Fruit fly (Drosophila melanogaster) whole organism, embryonic: ENCODE data around the gene aux.

Source experiments
- CG10147 ChIP-seq: fragments of 200-800 bp; sonication (Bioruptor generic); optimal IDR thresholded peaks from 2 replicates; lab custom pipeline; 2019; ENCODE audit warnings: missing biosample characterization, mild to moderate bottlenecking, missing genetic modification characterization, moderate library complexity
- CG12104 ChIP-seq: fragments of 200-800 bp; sonication (Bioruptor generic); optimal IDR thresholded peaks from 3 replicates; lab custom pipeline; 2016; ENCODE audit warnings: missing biosample characterization, missing genetic modification characterization
- CG12219 ChIP-seq: fragments of 200-800 bp; sonication (Bioruptor generic); optimal IDR thresholded peaks from 3 replicates; lab custom pipeline; 2018; ENCODE audit warnings: missing biosample characterization, mild to moderate bottlenecking, missing genetic modification characterization
- CG12659 ChIP-seq: fragments of 200-800 bp; sonication (Bioruptor generic); optimal IDR thresholded peaks from 3 replicates; lab custom pipeline; 2017; ENCODE audit warnings: mild to moderate bottlenecking, missing biosample characterization, missing genetic modification reagents, missing genetic modification characterization
- CG12942 ChIP-seq: fragments of 200-800 bp; sonication (Bioruptor generic); optimal IDR thresholded peaks from 3 replicates; lab custom pipeline; 2016; ENCODE audit warnings: missing biosample characterization, missing genetic modification characterization
- CG14014 ChIP-seq: fragments of 200-800 bp; sonication (Bioruptor generic); IDR thresholded peaks from 2 replicates; pipeline ENCODE4 v1.3.6; 2022; ENCODE audit warnings: missing biosample characterization, missing genetic modification characterization
- CG15073 ChIP-seq: fragments of 200-800 bp; sonication (Bioruptor generic); optimal IDR thresholded peaks from 2 replicates; lab custom pipeline; 2016; ENCODE audit warnings: missing biosample characterization, missing genetic modification characterization
- CG16863 ChIP-seq: fragments of 200-800 bp; sonication (Bioruptor generic); optimal IDR thresholded peaks from 3 replicates; lab custom pipeline; 2016; ENCODE audit warnings: missing biosample characterization, missing genetic modification characterization
- CG17385 ChIP-seq: fragments of 200-800 bp; sonication (Bioruptor generic); optimal IDR thresholded peaks from 3 replicates; lab custom pipeline; 2018; ENCODE audit warnings: missing biosample characterization, mild to moderate bottlenecking, missing genetic modification characterization
- CG17568 ChIP-seq: fragments of 200-800 bp; sonication (Bioruptor generic); optimal IDR thresholded peaks from 2 replicates; lab custom pipeline; 2018; ENCODE audit warnings: missing biosample characterization, mild to moderate bottlenecking, missing genetic modification characterization, moderate library complexity
- CG17829 ChIP-seq: fragments of 200-800 bp; optimal IDR thresholded peaks from 2 replicates; lab custom pipeline; 2019; ENCODE audit warnings: missing biosample characterization, mild to moderate bottlenecking, missing genetic modification characterization, moderate library complexity
- CG2129 ChIP-seq: fragments of 200-800 bp; sonication (Bioruptor generic); IDR thresholded peaks from 2 replicates; pipeline ENCODE4 v1.3.6; 2022; ENCODE audit warnings: missing biosample characterization, missing genetic modification characterization; ENCODE audit not compliant: partially characterized antibody
- CG30020 ChIP-seq: fragments of 200-800 bp; optimal IDR thresholded peaks from 2 replicates; lab custom pipeline; 2019; ENCODE audit warnings: missing biosample characterization, mild to moderate bottlenecking, missing genetic modification characterization, moderate library complexity
- CG31388 ChIP-seq: fragments of 200-800 bp; sonication (Bioruptor generic); optimal IDR thresholded peaks from 2 replicates; lab custom pipeline; 2016; ENCODE audit warnings: missing biosample characterization, missing genetic modification characterization
- CG32772 ChIP-seq: fragments of 200-800 bp; sonication (Bioruptor generic); IDR thresholded peaks from 2 replicates; pipeline ENCODE4 v1.3.6; 2022; ENCODE audit warnings: missing biosample characterization, missing genetic modification characterization
- CG5953 ChIP-seq: fragments of 200-800 bp; sonication (Bioruptor generic); IDR thresholded peaks from 2 replicates; pipeline ENCODE4 v1.3.6; 2022; ENCODE audit warnings: missing biosample characterization, missing genetic modification characterization
- CG6654 ChIP-seq: fragments of 200-800 bp; sonication (Bioruptor generic); optimal IDR thresholded peaks from 2 replicates; lab custom pipeline; 2017; ENCODE audit warnings: missing biosample characterization, mild to moderate bottlenecking, missing genetic modification characterization
- CG6854 ChIP-seq: fragments of 200-800 bp; sonication (Bioruptor generic); optimal IDR thresholded peaks from 3 replicates; lab custom pipeline; 2017; ENCODE audit warnings: missing biosample characterization, mild to moderate bottlenecking, missing genetic modification characterization
- CG8478 ChIP-seq: fragments of >200 bp; optimal IDR thresholded peaks from 2 replicates; lab custom pipeline; 2018
- CG8765 ChIP-seq: fragments of 200-800 bp; sonication (Bioruptor generic); IDR thresholded peaks from 2 replicates; pipeline ENCODE4 v1.3.6; 2022; ENCODE audit warnings: missing biosample characterization, missing genetic modification characterization
- CG9797 ChIP-seq: fragments of 200-800 bp; sonication (Bioruptor generic); optimal IDR thresholded peaks from 3 replicates; lab custom pipeline; 2018; ENCODE audit warnings: missing biosample characterization, mild to moderate bottlenecking, missing genetic modification characterization
- Dbx ChIP-seq: fragments of 200-800 bp; sonication (Bioruptor generic); IDR thresholded peaks from 3 replicates; pipeline ENCODE4 v1.3.6; 2022; ENCODE audit warnings: missing biosample characterization, missing genetic modification characterization
- Deaf1 ChIP-seq: fragments of 200-800 bp; optimal IDR thresholded peaks from 3 replicates; lab custom pipeline; 2019; ENCODE audit warnings: missing biosample characterization, mild to moderate bottlenecking, missing genetic modification characterization, moderate library complexity
- E2f2 ChIP-seq: fragments of 200-800 bp; sonication (Bioruptor generic); IDR thresholded peaks from 2 replicates; pipeline ENCODE4 v1.3.6; 2022; ENCODE audit warnings: missing biosample characterization, missing genetic modification characterization
- GATAe ChIP-seq: fragments of 200-800 bp; sonication (Bioruptor generic); conservative IDR thresholded peaks from 2 replicates; pipeline ENCODE4 v1.3.6; 2022; ENCODE audit warnings: missing biosample characterization, missing genetic modification characterization
- Hey ChIP-seq: fragments of 200-800 bp; sonication (Bioruptor generic); optimal IDR thresholded peaks from 3 replicates; lab custom pipeline; 2018; ENCODE audit warnings: missing biosample characterization, mild to moderate bottlenecking, missing genetic modification characterization
- Lhr ChIP-seq: fragments of 200-800 bp; sonication (Bioruptor generic); optimal IDR thresholded peaks from 3 replicates; lab custom pipeline; 2017; ENCODE audit warnings: mild to moderate bottlenecking, missing biosample characterization, missing genetic modification reagents, missing genetic modification characterization
- Med ChIP-seq: fragments of 200-800 bp; sonication (Bioruptor generic); peaks from one replicate; lab custom pipeline; 2016; ENCODE audit warnings: missing biosample characterization, missing genetic modification characterization, mild to moderate bottlenecking, inconsistent platforms, moderate library complexity
- PHDP ChIP-seq: fragments of 200-800 bp; sonication (Bioruptor generic); optimal IDR thresholded peaks from 3 replicates; lab custom pipeline; 2018; ENCODE audit warnings: missing biosample characterization, mild to moderate bottlenecking, missing genetic modification characterization, moderate library complexity
- Sox102F ChIP-seq: fragments of 200-800 bp; sonication (Bioruptor generic); optimal IDR thresholded peaks from 2 replicates; lab custom pipeline; 2018; ENCODE audit warnings: missing biosample characterization, mild to moderate bottlenecking, missing genetic modification characterization, moderate library complexity
- ase ChIP-seq: fragments of 200-800 bp; sonication (Bioruptor generic); IDR thresholded peaks from 3 replicates; pipeline ENCODE4 v1.3.6; 2022; ENCODE audit warnings: missing biosample characterization, missing genetic modification characterization
- da ChIP-seq: fragments of 200-800 bp; sonication (Bioruptor generic); optimal IDR thresholded peaks from 2 replicates; lab custom pipeline; 2016; ENCODE audit warnings: missing biosample characterization, missing genetic modification characterization
- eve ChIP-seq, 2 experiments: fragments of >200 bp; optimal IDR thresholded peaks; 2 replicates each; lab custom pipeline; 2017; ENCODE audit warnings: missing biosample characterization in 2 of 2, missing genetic modification characterization in 2 of 2
- gcm2 ChIP-seq: fragments of 200-800 bp; sonication (Bioruptor generic); optimal IDR thresholded peaks from 2 replicates; lab custom pipeline; 2016; ENCODE audit warnings: missing biosample characterization, missing genetic modification characterization
- grau ChIP-seq: fragments of 200-800 bp; optimal IDR thresholded peaks from 3 replicates; lab custom pipeline; 2019; ENCODE audit warnings: missing biosample characterization, mild to moderate bottlenecking, missing genetic modification characterization, moderate library complexity
- gro ChIP-seq: fragments of 200-800 bp; sonication (Bioruptor generic); optimal IDR thresholded peaks from 2 replicates; lab custom pipeline; 2016; ENCODE audit warnings: missing biosample characterization, missing genetic modification characterization
- gt ChIP-seq: fragments of 200-800 bp; sonication (Bioruptor generic); IDR thresholded peaks from 2 replicates; pipeline ENCODE4 v1.3.6; 2022; ENCODE audit warnings: missing biosample characterization, missing genetic modification characterization
- knrl ChIP-seq: fragments of 200-800 bp; sonication (Bioruptor generic); IDR thresholded peaks from 3 replicates; pipeline ENCODE4 v1.3.6; 2022; ENCODE audit warnings: missing biosample characterization, missing genetic modification characterization; ENCODE audit not compliant: partially characterized antibody
- mirr ChIP-seq: fragments of 200-800 bp; sonication (Bioruptor generic); optimal IDR thresholded peaks from 3 replicates; lab custom pipeline; 2018; ENCODE audit warnings: missing biosample characterization, mild to moderate bottlenecking, missing genetic modification characterization
- peb ChIP-seq: fragments of 200-800 bp; sonication (Bioruptor generic); IDR thresholded peaks from 2 replicates; pipeline ENCODE4 v1.3.6; 2022; ENCODE audit warnings: missing biosample characterization, missing genetic modification characterization
- pho ChIP-seq: fragments of 200-800 bp; sonication (Bioruptor generic); optimal IDR thresholded peaks from 2 replicates; lab custom pipeline; 2016; ENCODE audit warnings: missing biosample characterization, missing genetic modification characterization
- pita ChIP-seq: fragments of 200-800 bp; sonication (Bioruptor generic); optimal IDR thresholded peaks from 2 replicates; lab custom pipeline; 2017; ENCODE audit warnings: missing biosample characterization, mild to moderate bottlenecking, missing genetic modification characterization
- psq ChIP-seq: fragments of 200-800 bp; sonication (Bioruptor generic); optimal IDR thresholded peaks from 2 replicates; lab custom pipeline; 2017; ENCODE audit warnings: missing biosample characterization, missing genetic modification characterization
- sc ChIP-seq, 3 experiments: fragments of >200 bp in 2 of 3; fragments of 200-800 bp in 1 of 3; sonication (Bioruptor generic) in 1 of 3; optimal IDR thresholded peaks; 2 replicates in 2 of 3; 3 replicates in 1 of 3; lab custom pipeline; 2017; ENCODE audit warnings: mild to moderate bottlenecking in 1 of 3, missing biosample characterization in 1 of 3, missing genetic modification characterization in 1 of 3, missing genetic modification reagents in 1 of 3
- sens ChIP-seq: fragments of 200-800 bp; sonication (Bioruptor generic); peaks from one replicate; lab custom pipeline; 2016; ENCODE audit warnings: missing biosample characterization, missing genetic modification characterization
- sens-2 ChIP-seq: fragments of 200-800 bp; sonication (Bioruptor generic); IDR thresholded peaks from 2 replicates; pipeline ENCODE4 v1.3.6; 2022; ENCODE audit warnings: missing biosample characterization, missing genetic modification characterization
- so ChIP-seq: fragments of 200-800 bp; sonication (Bioruptor generic); IDR thresholded peaks from 3 replicates; pipeline ENCODE4 v1.3.6; 2022; ENCODE audit warnings: missing biosample characterization, missing genetic modification characterization
- stwl ChIP-seq: fragments of 200-800 bp; sonication (Bioruptor generic); optimal IDR thresholded peaks from 3 replicates; lab custom pipeline; 2018; ENCODE audit warnings: missing biosample characterization, mild to moderate bottlenecking, missing genetic modification characterization, moderate library complexity
- tgo ChIP-seq: fragments of 200-800 bp; sonication (Bioruptor generic); IDR thresholded peaks from 3 replicates; pipeline ENCODE4 v1.3.6; 2022; ENCODE audit warnings: missing biosample characterization, missing genetic modification characterization
- tll ChIP-seq, 2 experiments: fragments of 200-800 bp in 1 of 2; fragments of >200 bp in 1 of 2; sonication (Bioruptor generic) in 1 of 2; optimal IDR thresholded peaks; 2 replicates each; lab custom pipeline; 2017 to 2019; ENCODE audit warnings: missing biosample characterization in 2 of 2, missing genetic modification characterization in 2 of 2, mild to moderate bottlenecking in 1 of 2, moderate library complexity in 1 of 2
- trh ChIP-seq: fragments of 200-800 bp; sonication (Bioruptor generic); optimal IDR thresholded peaks from 2 replicates; lab custom pipeline; 2016; ENCODE audit warnings: missing biosample characterization, missing genetic modification characterization

aux gene

DNA sequence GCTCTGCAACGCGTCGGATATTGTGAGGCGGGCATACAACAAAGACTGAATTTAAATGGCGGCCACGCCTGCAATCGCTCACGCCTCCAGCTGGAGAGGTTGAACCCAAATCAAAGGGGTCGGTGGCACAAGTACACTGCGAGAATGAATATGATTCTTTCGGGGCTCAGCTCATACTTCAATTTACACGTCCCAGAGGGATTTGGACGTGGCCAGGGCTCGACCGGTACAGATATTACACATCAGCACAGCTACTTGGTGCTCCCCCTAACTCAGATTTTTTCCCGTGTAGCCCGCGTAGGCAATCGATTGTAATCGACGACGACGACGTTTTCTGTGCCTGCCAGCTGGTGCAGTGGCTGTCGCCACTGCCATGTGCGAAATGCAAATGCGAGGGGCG lies 2.5 kb downstream of the aux start (continued):
- TF ChIP-seq CG10147 (GFP tag; lab: Kevin White, UChicago) (no peak), CG6854 (GFP tag; lab: Kevin White, UChicago) (no peak), gt (GFP tag; lab: Robert Waterston, UW) (peak; percentile 75; the same call in 1 of the 2 replicates), Deaf1 (peak; percentile 9), mirr (GFP tag; lab: Kevin White, UChicago) (peak; percentile 29), CG12659 (peak; percentile 76), CG5953 (GFP tag; lab: Robert Waterston, UW) (peak; percentile 88), Sox102F (GFP tag; lab: Kevin White, UChicago) (peak; percentile 87), da (no peak), stwl (no peak), eve (GFP tag; optimal IDR thresholded peaks at IDR 0.05; lab: Kevin White, UChicago) (no peak), CG32772 (GFP tag; lab: Robert Waterston, UW) (peak; percentile 92), CG9797 (GFP tag; lab: Kevin White, UChicago) (no peak), CG6654 (GFP tag; lab: Kevin White, UChicago) (peak; percentile 55), pho (GFP tag; lab: Kevin White, UChicago) (peak; percentile 35), sc (optimal IDR thresholded peaks at IDR 0.05; lab: Kevin White, UChicago) (no peak), sc (GFP tag; optimal IDR thresholded peaks at IDR 0.05; lab: Kevin White, UChicago) (peak; percentile 65), gcm2 (GFP tag; lab: Kevin White, UChicago) (peak; percentile 69), peb (peak; percentile 69; the same call in 1 of the 2 replicates), E2f2 (GFP tag; lab: Robert Waterston, UW) (peak; percentile 52), CG17829 (tag; lab: Kevin White, UChicago) (peak; percentile 73), CG16863 (GFP tag; lab: Kevin White, UChicago) (peak; percentile 74), psq (GFP tag; lab: Kevin White, UChicago) (no peak), CG12104 (GFP tag; lab: Kevin White, UChicago) (peak; percentile 20), CG12219 (peak; percentile 73), grau (tag; lab: Kevin White, UChicago) (peak; percentile 70), CG2129 (no peak), knrl (no peak), CG17568 (GFP tag; lab: Kevin White, UChicago) (no peak), GATAe (peak; percentile 33; the same call in 1 of the 2 replicates), CG17385 (GFP tag; lab: Kevin White, UChicago) (peak; percentile 66), trh (GFP tag; lab: Kevin White, UChicago) (peak; percentile 1), CG14014 (GFP tag; lab: Robert Waterston, UW) (peak; percentile 86), gro (GFP tag; lab: Kevin White, UChicago) (no peak), Hey (peak; percentile 16), CG15073 (GFP tag; lab: Kevin White, UChicago) (peak; percentile 10), CG12942 (GFP tag; lab: Kevin White, UChicago) (peak; percentile 71), CG8478 (no peak), sens (GFP tag; lab: Kevin White, UChicago) (peak; percentile 95), Med (GFP tag; lab: Kevin White, UChicago) (peak; percentile 98), tll (GFP tag; optimal IDR thresholded peaks at IDR 0.05; lab: Kevin White, UChicago) (no peak), ase (GFP tag; lab: Robert Waterston, UW) (peak; percentile 87), CG30020 (tag; lab: Kevin White, UChicago) (no peak), Dbx (GFP tag; lab: Robert Waterston, UW) (peak; percentile 51; the same call in 1 of the 3 replicates), PHDP (tag; lab: Kevin White, UChicago) (peak; percentile 61), CG8765 (peak; percentile 16; the same call in 1 of the 2 replicates), sens-2 (GFP tag; lab: Robert Waterston, UW) (peak; percentile 69), tgo (GFP tag; lab: Robert Waterston, UW) (peak; percentile 90), so (GFP tag; lab: Robert Waterston, UW) (peak; percentile 88), pita (GFP tag; lab: Kevin White, UChicago) (no peak), Lhr (GFP tag; lab: Kevin White, UChicago) (peak; percentile 29), CG31388 (GFP tag; lab: Kevin White, UChicago) (peak; percentile 40)
